Fruit fly (Drosophila melanogaster) S2 (cell line): ENCODE data around the gene Spn28F.

Source experiments
- CG8478 ChIP-seq: fragments of >200 bp; optimal IDR thresholded peaks from 2 replicates; lab custom pipeline; 2018
- CTCF ChIP-seq, 2 experiments: fragments of >200 bp; optimal IDR thresholded peaks; 2 replicates each; lab custom pipeline; 2018

DNA sequence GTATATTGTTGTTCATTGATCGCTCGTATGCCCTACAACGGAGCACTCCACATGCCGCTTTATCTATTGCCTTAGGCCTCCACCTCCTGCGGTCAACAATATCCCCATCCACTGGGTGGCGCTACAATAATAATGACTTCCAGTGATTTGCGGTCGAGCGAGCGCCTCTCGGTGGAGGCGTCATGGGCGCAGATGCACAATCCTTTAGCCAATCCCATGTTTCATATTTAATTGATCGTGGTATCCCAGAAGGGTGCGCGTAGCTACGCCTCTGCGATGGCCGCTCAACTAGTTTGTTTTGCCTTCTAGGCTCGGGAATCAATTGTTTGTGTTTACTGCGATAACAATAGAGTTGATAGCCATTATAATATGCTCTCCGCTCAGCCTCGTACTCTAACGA lies 12.5 kb downstream of the Spn28F start:
- TF ChIP-seq CG8478 (lab: Kevin White, UChicago) (no peak), CTCF (optimal IDR thresholded peaks at IDR 0.05; lab: Kevin White, UChicago) (no peak)
